Fruit fly (Drosophila melanogaster) whole organism: ENCODE data around the gene CG6865.

ENCODE experiments used
- CG8478 ChIP-seq: fragments of >200 bp; optimal IDR thresholded peaks from 2 replicates; lab custom pipeline; 2018; ENCODE audit warnings: inconsistent platforms
- Dll ChIP-seq: fragments of >200 bp; optimal IDR thresholded peaks from 2 replicates; lab custom pipeline; 2017
- EcR ChIP-seq, 2 experiments: fragments of >200 bp; optimal IDR thresholded peaks; 2 replicates each; lab custom pipeline; 2017; ENCODE audit warnings: missing biosample characterization in 2 of 2, missing genetic modification characterization in 2 of 2, missing genetic modification reagents in 2 of 2
- pan ChIP-seq: fragments of >200 bp; optimal IDR thresholded peaks from 2 replicates; lab custom pipeline; 2017
- psq ChIP-seq: fragments of >200 bp; optimal IDR thresholded peaks from 2 replicates; lab custom pipeline; 2017
- usp ChIP-seq: fragments of >200 bp; optimal IDR thresholded peaks from 2 replicates; lab custom pipeline; 2017; ENCODE audit warnings: missing biosample characterization, missing genetic modification characterization, mixed read lengths

The CG6865 gene

dm6 chr3L:18822450-18823220 is 40.8 kb upstream of the CG6865 start, which contains the start of gene Cat:
TSS of gene Cat (plus strand) at chr3L:18822604.
- TF ChIP-seq psq (lab: Kevin White, UChicago) (no peak), pan (no peak), Dll (lab: Kevin White, UChicago) (no peak), usp (GFP tag; lab: Kevin White, UChicago) (no peak), EcR (GFP tag; optimal IDR thresholded peaks at IDR 0.05; lab: Kevin White, UChicago) (no peak), CG8478 (lab: Kevin White, UChicago) (no peak)

- no peak for TF ChIP-seq EcR (GFP tag; optimal IDR thresholded peaks at IDR 0.05; lab: Kevin White, UChicago)
- no peak for TF ChIP-seq Dll (lab: Kevin White, UChicago)
- no peak for TF ChIP-seq usp (GFP tag; lab: Kevin White, UChicago)
- no peak for TF ChIP-seq psq (lab: Kevin White, UChicago)
- no peak for TF ChIP-seq pan
- no peak for TF ChIP-seq CG8478 (lab: Kevin White, UChicago)
Measured at dm6 chr3L:18823221-18823514, 40.3 kb upstream of the CG6865 start.

dm6 chr3L:18823870-18824561 is 39.4 kb upstream of the CG6865 start:
- TF ChIP-seq EcR (GFP tag; optimal IDR thresholded peaks at IDR 0.05; lab: Kevin White, UChicago) (peak; percentile 15 to 85), Dll (lab: Kevin White, UChicago) (no peak)

dm6 chr3L:18824851-18825250 is 38.6 kb upstream of the CG6865 start:
- TF ChIP-seq EcR (GFP tag; optimal IDR thresholded peaks at IDR 0.05; lab: Kevin White, UChicago) (no peak), Dll (lab: Kevin White, UChicago) (no peak), psq (lab: Kevin White, UChicago) (no peak), usp (GFP tag; lab: Kevin White, UChicago) (no peak), pan (no peak), CG8478 (lab: Kevin White, UChicago) (no peak)

dm6 chr3L:18825993-18826392 is 37.5 kb upstream of the CG6865 start:
- TF ChIP-seq Dll (lab: Kevin White, UChicago) (no peak), CG8478 (lab: Kevin White, UChicago) (no peak), usp (GFP tag; lab: Kevin White, UChicago) (no peak), psq (lab: Kevin White, UChicago) (no peak), EcR (GFP tag; optimal IDR thresholded peaks at IDR 0.05; lab: Kevin White, UChicago) (no peak), pan (no peak)

dm6 chr3L:18828318-18828717 is 35.1 kb upstream of the CG6865 start:
- no peak for TF ChIP-seq Dll (lab: Kevin White, UChicago)
- no peak for TF ChIP-seq CG8478 (lab: Kevin White, UChicago)
- TF ChIP-seq pan = no peak
- TF ChIP-seq usp (GFP tag; lab: Kevin White, UChicago) = no peak
- no peak for TF ChIP-seq psq (lab: Kevin White, UChicago)

- TF ChIP-seq CG8478 (lab: Kevin White, UChicago) (no peak), EcR (GFP tag; optimal IDR thresholded peaks at IDR 0.05; lab: Kevin White, UChicago) (no peak), pan (no peak), usp (GFP tag; lab: Kevin White, UChicago) (no peak), Dll (lab: Kevin White, UChicago) (no peak), psq (lab: Kevin White, UChicago) (no peak)
Measured at dm6 chr3L:18832195-18832594, 31.3 kb upstream of the CG6865 start.

- no peak for TF ChIP-seq CG8478 (lab: Kevin White, UChicago)
- TF ChIP-seq Dll (lab: Kevin White, UChicago) = no peak
- no peak for TF ChIP-seq psq (lab: Kevin White, UChicago)
- no peak for TF ChIP-seq usp (GFP tag; lab: Kevin White, UChicago)
- TF ChIP-seq EcR (GFP tag; optimal IDR thresholded peaks at IDR 0.05; lab: Kevin White, UChicago) = peak in 1 of 2 experiments; percentile 22
Measured at dm6 chr3L:18832708-18833107, 30.7 kb upstream of the CG6865 start.

- TF ChIP-seq Dll (lab: Kevin White, UChicago) (no peak), CG8478 (lab: Kevin White, UChicago) (no peak), EcR (GFP tag; optimal IDR thresholded peaks at IDR 0.05; lab: Kevin White, UChicago) (no peak), usp (GFP tag; lab: Kevin White, UChicago) (no peak), pan (no peak), psq (lab: Kevin White, UChicago) (no peak)
Measured at dm6 chr3L:18833234-18833633, 30.2 kb upstream of the CG6865 start.

dm6 chr3L:18834924-18835323 is 28.5 kb upstream of the CG6865 start:
- no peak for TF ChIP-seq CG8478 (lab: Kevin White, UChicago)
- no peak for TF ChIP-seq pan
- no peak for TF ChIP-seq psq (lab: Kevin White, UChicago)
- TF ChIP-seq usp (GFP tag; lab: Kevin White, UChicago) = no peak
- no peak for TF ChIP-seq EcR (GFP tag; optimal IDR thresholded peaks at IDR 0.05; lab: Kevin White, UChicago)
- TF ChIP-seq Dll (lab: Kevin White, UChicago) = no peak

- no peak for TF ChIP-seq EcR (GFP tag; optimal IDR thresholded peaks at IDR 0.05; lab: Kevin White, UChicago)
- TF ChIP-seq usp (GFP tag; lab: Kevin White, UChicago) = no peak
- TF ChIP-seq CG8478 (lab: Kevin White, UChicago) = no peak
- no peak for TF ChIP-seq psq (lab: Kevin White, UChicago)
- TF ChIP-seq pan = no peak
- no peak for TF ChIP-seq Dll (lab: Kevin White, UChicago)
Measured at dm6 chr3L:18836658-18837057, 26.8 kb upstream of the CG6865 start.
